Worm (Caenorhabditis elegans) whole organism, young adult: ENCODE data around the gene nphp-4.

Source experiments
- F37B4.10 ChIP-seq: fragments of 200-800 bp; sonication (Bioruptor generic); IDR thresholded peaks from 2 replicates; pipeline ENCODE4 v1.3.6; 2022; ENCODE audit warnings: missing genetic modification characterization, missing compliant biosample characterization
- chd-7 ChIP-seq: sonication (generic microtip); optimal IDR thresholded peaks from 2 replicates; lab custom pipeline; 2016; ENCODE audit warnings: mild to moderate bottlenecking, missing genetic modification characterization, moderate library complexity, missing compliant biosample characterization
- fkh-3 ChIP-seq: sonication (generic microtip); optimal IDR thresholded peaks from 2 replicates; lab custom pipeline; 2016; ENCODE audit warnings: mild to moderate bottlenecking, missing genetic modification characterization, missing compliant biosample characterization
- hmg-1.2 ChIP-seq: fragments of 200-800 bp; sonication (Bioruptor generic); IDR thresholded peaks from 2 replicates; pipeline ENCODE4 v1.3.6; 2022; ENCODE audit warnings: missing genetic modification reagents, missing genetic modification characterization, missing compliant biosample characterization
- lin-40 ChIP-seq: sonication (generic microtip); optimal IDR thresholded peaks from 2 replicates; lab custom pipeline; 2016; ENCODE audit warnings: missing genetic modification characterization, mild to moderate bottlenecking, missing compliant biosample characterization, missing genotype, missing genetic modification reagents
- lsy-27 ChIP-seq: sonication (generic microtip); optimal IDR thresholded peaks from 2 replicates; lab custom pipeline; 2017; ENCODE audit warnings: missing genetic modification characterization, mild to moderate bottlenecking, missing compliant biosample characterization, antibody characterized with exemption, missing genotype, borderline replicate concordance; ENCODE audit not compliant: insufficient read depth
- madf-6 ChIP-seq: fragments of 200-800 bp; sonication (Bioruptor generic); IDR thresholded peaks from 2 replicates; pipeline ENCODE4 v1.3.6; 2022; ENCODE audit warnings: missing genetic modification reagents, missing genetic modification characterization, missing compliant biosample characterization
- snpc-4 ChIP-seq, 5 experiments: fragments of 150-350 bp in 1 of 5; sonication (generic microtip) in 4 of 5; optimal IDR thresholded peaks; 2 replicates each; lab custom pipeline; 2014 to 2018; ENCODE audit warnings: missing genetic modification characterization in 5 of 5, missing biosample characterization in 3 of 5, antibody characterized with exemption in 2 of 5, mild to moderate bottlenecking in 2 of 5, missing compliant biosample characterization in 2 of 5, missing genotype in 2 of 5, moderate library complexity in 2 of 5, missing genetic modification reagents in 1 of 5
- tbx-9 ChIP-seq: sonication (generic microtip); optimal IDR thresholded peaks from 2 replicates; lab custom pipeline; 2016; ENCODE audit warnings: borderline replicate concordance, missing genetic modification characterization, inconsistent platforms, missing compliant biosample characterization

ce11 chrV:11858299-11858698, 14.8 kb upstream of the nphp-4 start:
- no peak for TF ChIP-seq chd-7 (tag; lab: Kevin White, UChicago)
- TF ChIP-seq F37B4.10 (GFP tag; lab: Robert Waterston, UW) = no peak
- TF ChIP-seq lsy-27 (tag; lab: Kevin White, UChicago) = no peak
- TF ChIP-seq fkh-3 (tag; lab: Kevin White, UChicago) = no peak
- TF ChIP-seq tbx-9 (tag; lab: Kevin White, UChicago) = no peak
- no peak for TF ChIP-seq lin-40 (tag; lab: Kevin White, UChicago)
- TF ChIP-seq hmg-1.2 (GFP tag; lab: Robert Waterston, UW) = no peak
- TF ChIP-seq snpc-4 (GFP tag; optimal IDR thresholded peaks at IDR 0.05; lab: Kevin White, UChicago) = no peak
- no peak for TF ChIP-seq snpc-4 (tag; optimal IDR thresholded peaks at IDR 0.05; lab: Kevin White, UChicago)
- no peak for TF ChIP-seq madf-6 (GFP tag; lab: Robert Waterston, UW)
